Fruit fly (Drosophila melanogaster) whole organism, prepupa: ENCODE measurements around the gene CG6980.
A peak's percentile ranks its signal among the peaks of the same experiment; 100 is the strongest.

ENCODE experiments used
- CG10631 ChIP-seq: fragments of 200-800 bp; sonication (Bioruptor generic); optimal IDR thresholded peaks from 2 replicates; lab custom pipeline; 2016; ENCODE audit warnings: missing biosample characterization, missing genetic modification characterization
- CG10669 ChIP-seq: fragments of 200-800 bp; sonication (Bioruptor generic); optimal IDR thresholded peaks from 3 replicates; lab custom pipeline; 2018; ENCODE audit warnings: missing biosample characterization, mild to moderate bottlenecking, missing genetic modification characterization, moderate library complexity
- CG11762 ChIP-seq: fragments of 200-800 bp; sonication (Bioruptor generic); optimal IDR thresholded peaks from 3 replicates; lab custom pipeline; 2016; ENCODE audit warnings: missing biosample characterization, missing genetic modification characterization; ENCODE audit not compliant: insufficient read depth
- CG15336 ChIP-seq: fragments of 200-800 bp; sonication (Bioruptor generic); IDR thresholded peaks from 2 replicates; pipeline ENCODE4 v1.3.6; 2022; ENCODE audit warnings: missing biosample characterization, missing genetic modification characterization
- CG16779 ChIP-seq: fragments of 200-800 bp; sonication (Bioruptor generic); optimal IDR thresholded peaks from 3 replicates; lab custom pipeline; 2017; ENCODE audit warnings: missing biosample characterization, mild to moderate bottlenecking, missing genetic modification characterization
- CG3032 ChIP-seq: fragments of 200-800 bp; optimal IDR thresholded peaks from 2 replicates; lab custom pipeline; 2019; ENCODE audit warnings: missing biosample characterization, mild to moderate bottlenecking, missing genetic modification characterization, moderate library complexity
- CG31627 ChIP-seq: fragments of 200-800 bp; sonication (Bioruptor generic); optimal IDR thresholded peaks from 3 replicates; lab custom pipeline; 2016; ENCODE audit warnings: missing biosample characterization, missing genetic modification characterization
- CG32006 ChIP-seq: fragments of 200-800 bp; sonication (Bioruptor generic); optimal IDR thresholded peaks from 3 replicates; lab custom pipeline; 2017; ENCODE audit warnings: missing biosample characterization, mild to moderate bottlenecking, missing genetic modification characterization
- CG34406 ChIP-seq: fragments of 200-800 bp; sonication (Bioruptor generic); optimal IDR thresholded peaks from 3 replicates; lab custom pipeline; 2016; ENCODE audit warnings: missing biosample characterization, missing genetic modification characterization
- CG6792 ChIP-seq: fragments of 200-800 bp; sonication (Bioruptor generic); optimal IDR thresholded peaks from 3 replicates; lab custom pipeline; 2016; ENCODE audit warnings: missing biosample characterization, missing genetic modification characterization
- CG6808 ChIP-seq: fragments of 200-800 bp; sonication (Bioruptor generic); optimal IDR thresholded peaks from 3 replicates; lab custom pipeline; 2017; ENCODE audit warnings: missing biosample characterization, missing genetic modification characterization, mild to moderate bottlenecking, moderate library complexity, missing genetic modification reagents
- CG6854 ChIP-seq: fragments of 200-800 bp; sonication (Bioruptor generic); optimal IDR thresholded peaks from 2 replicates; lab custom pipeline; 2017; ENCODE audit warnings: missing biosample characterization, mild to moderate bottlenecking, missing genetic modification characterization
- CG8119 ChIP-seq: fragments of 200-800 bp; sonication (Bioruptor generic); IDR thresholded peaks from 3 replicates; pipeline ENCODE4 v1.3.6; 2022; ENCODE audit warnings: missing biosample characterization, missing genetic modification characterization
- Eip93F ChIP-seq: fragments of 200-800 bp; sonication (Bioruptor generic); optimal IDR thresholded peaks from 2 replicates; lab custom pipeline; 2016; ENCODE audit warnings: missing biosample characterization, mild to moderate bottlenecking, missing genetic modification characterization
- Ets96B ChIP-seq: fragments of 200-800 bp; optimal IDR thresholded peaks from 2 replicates; lab custom pipeline; 2019; ENCODE audit warnings: missing biosample characterization, mild to moderate bottlenecking, missing genetic modification characterization, moderate library complexity
- Hr38 ChIP-seq: sonication (Bioruptor generic); optimal IDR thresholded peaks from 2 replicates; lab custom pipeline; 2016; ENCODE audit warnings: missing biosample characterization, missing genetic modification characterization
- Met ChIP-seq: fragments of 200-800 bp; sonication (Bioruptor generic); optimal IDR thresholded peaks from 3 replicates; lab custom pipeline; 2016; ENCODE audit warnings: missing biosample characterization, missing genetic modification characterization
- Smox ChIP-seq: fragments of 200-800 bp; sonication (Bioruptor generic); optimal IDR thresholded peaks from 3 replicates; lab custom pipeline; 2016; ENCODE audit warnings: missing biosample characterization, missing genetic modification characterization
- Sox14 ChIP-seq: fragments of 200-800 bp; sonication (Bioruptor generic); optimal IDR thresholded peaks from 3 replicates; lab custom pipeline; 2016; ENCODE audit warnings: missing biosample characterization, missing genetic modification characterization
- achi ChIP-seq: fragments of 200-800 bp; sonication (Bioruptor generic); optimal IDR thresholded peaks from 3 replicates; lab custom pipeline; 2016; ENCODE audit warnings: missing biosample characterization, missing genetic modification characterization
- dac ChIP-seq: fragments of 200-800 bp; sonication (Bioruptor generic); optimal IDR thresholded peaks from 2 replicates; lab custom pipeline; 2017; ENCODE audit warnings: missing biosample characterization, mild to moderate bottlenecking, missing genetic modification characterization
- dsx ChIP-seq: fragments of 200-800 bp; optimal IDR thresholded peaks from 3 replicates; lab custom pipeline; 2019; ENCODE audit warnings: missing biosample characterization, mild to moderate bottlenecking, missing genetic modification characterization, moderate library complexity; ENCODE audit not compliant: poor library complexity, severe bottlenecking
- fd85E ChIP-seq: fragments of 200-800 bp; sonication (Bioruptor generic); optimal IDR thresholded peaks from 3 replicates; lab custom pipeline; 2016; ENCODE audit warnings: missing biosample characterization, missing genetic modification characterization
- fkh ChIP-seq: fragments of 200-800 bp; sonication (Bioruptor generic); optimal IDR thresholded peaks from 3 replicates; lab custom pipeline; 2017; ENCODE audit warnings: missing biosample characterization, mild to moderate bottlenecking, missing genetic modification characterization, moderate library complexity
- lz ChIP-seq: fragments of 200-800 bp; sonication (Bioruptor generic); optimal IDR thresholded peaks from 3 replicates; lab custom pipeline; 2016; ENCODE audit warnings: missing biosample characterization, missing genetic modification characterization
- net ChIP-seq: fragments of 200-800 bp; sonication (Bioruptor generic); optimal IDR thresholded peaks from 3 replicates; lab custom pipeline; 2016; ENCODE audit warnings: missing biosample characterization, missing genetic modification characterization
- pdm3 ChIP-seq: fragments of 200-800 bp; sonication (Bioruptor generic); optimal IDR thresholded peaks from 3 replicates; lab custom pipeline; 2016; ENCODE audit warnings: missing biosample characterization, missing genetic modification characterization
- spab ChIP-seq: fragments of 200-800 bp; sonication (Bioruptor generic); optimal IDR thresholded peaks from 2 replicates; lab custom pipeline; 2017; ENCODE audit warnings: missing biosample characterization, mild to moderate bottlenecking, missing genetic modification characterization, missing genetic modification reagents
- svp ChIP-seq: fragments of 200-800 bp; sonication (Bioruptor generic); peaks from one replicate; lab custom pipeline; 2016; ENCODE audit warnings: missing biosample characterization, missing genetic modification characterization
- topi ChIP-seq: fragments of 200-800 bp; sonication (Bioruptor generic); optimal IDR thresholded peaks from 3 replicates; lab custom pipeline; 2016; ENCODE audit warnings: missing biosample characterization, missing genetic modification characterization
- vri ChIP-seq: fragments of 200-800 bp; sonication (Bioruptor generic); optimal IDR thresholded peaks from 3 replicates; lab custom pipeline; 2016; ENCODE audit warnings: missing biosample characterization, mild to moderate bottlenecking, missing genetic modification characterization

Gene CG6980

dm6 chr3R:24787042-24787565 lies 20.3 kb upstream of the CG6980 start, which contains the start of gene CG5805 (continued):
- peak; percentile 16 for TF ChIP-seq CG32006
- peak; percentile 31 for TF ChIP-seq CG6792 (GFP tag; lab: Kevin White, UChicago)
- no peak for TF ChIP-seq spab (GFP tag; lab: Kevin White, UChicago)
- peak; percentile 64 for TF ChIP-seq pdm3 (GFP tag; lab: Kevin White, UChicago)

dm6 chr3R:24787734-24788133 lies 19.7 kb upstream of the CG6980 start, which contains the start of gene Ets96B:
Gene Ets96B, plus strand, starts transcription at chr3R:24788054.
- TF ChIP-seq Met, result no peak

- no peak for TF ChIP-seq fkh (GFP tag; lab: Kevin White, UChicago)
- no peak for TF ChIP-seq Hr38 (GFP tag; lab: Kevin White, UChicago)
- TF ChIP-seq Smox, result no peak
- no peak for TF ChIP-seq Eip93F (GFP tag; lab: Kevin White, UChicago)
- TF ChIP-seq dac, result no peak
- TF ChIP-seq vri, result no peak
- TF ChIP-seq fd85E (GFP tag; lab: Kevin White, UChicago), result no peak
- TF ChIP-seq achi (GFP tag; lab: Kevin White, UChicago), result no peak
- no peak for TF ChIP-seq net
- TF ChIP-seq CG10669 (GFP tag; lab: Kevin White, UChicago), result no peak
- no peak for TF ChIP-seq CG11762 (GFP tag; lab: Kevin White, UChicago)
- no peak for TF ChIP-seq CG34406 (GFP tag; lab: Kevin White, UChicago)
Measured at dm6 chr3R:24790036-24790435, 17.4 kb upstream of the CG6980 start, which contains the start of gene CG13634. Gene CG13634, minus strand, starts transcription at chr3R:24790136.

- peak; percentile 34; the same call in 2 of the 3 replicates for TF ChIP-seq CG8119 (GFP tag; lab: Robert Waterston, UW)
- no peak for TF ChIP-seq CG11762 (GFP tag; lab: Kevin White, UChicago)
Measured at dm6 chr3R:24798595-24798994, 8.8 kb upstream of the CG6980 start.

dm6 chr3R:24799503-24799902 lies 7.9 kb upstream of the CG6980 start, which contains the start of gene Ude:
Gene Ude, minus strand, starts transcription at chr3R:24799668.
- TF ChIP-seq vri (peak; percentile 19), dsx (GFP tag; lab: Kevin White, UChicago) (no peak)
- TF ChIP-seq, all 60 proteins: peak for 1

- TF ChIP-seq CG15336 (GFP tag; lab: Robert Waterston, UW) (no peak), CG16779 (tag; lab: Kevin White, UChicago) (no peak), Smox (no peak), svp (GFP tag; lab: Kevin White, UChicago) (no peak), lz (GFP tag; lab: Kevin White, UChicago) (no peak), CG6808 (GFP tag; lab: Kevin White, UChicago) (no peak), Ets96B (tag; lab: Kevin White, UChicago) (no peak), CG3032 (tag; lab: Kevin White, UChicago) (no peak), CG31627 (no peak), fd85E (GFP tag; lab: Kevin White, UChicago) (no peak), Sox14 (GFP tag; lab: Kevin White, UChicago) (no peak), topi (GFP tag; lab: Kevin White, UChicago) (no peak), CG10631 (GFP tag; lab: Kevin White, UChicago) (no peak), CG6854 (GFP tag; lab: Kevin White, UChicago) (no peak)
Measured at dm6 chr3R:24805048-24805447, 2.4 kb upstream of the CG6980 start, which contains the start of gene polybromo. Gene polybromo, minus strand, starts transcription at chr3R:24805259.
